Fruit fly (Drosophila melanogaster) whole organism, embryonic: ENCODE data around the gene pall.
A peak's percentile ranks its signal among the peaks of the same experiment; 100 is the strongest.

Source experiments
- ATbp ChIP-seq: fragments of 200-800 bp; sonication (Bioruptor generic); optimal IDR thresholded peaks from 2 replicates; lab custom pipeline; 2017; ENCODE audit warnings: missing biosample characterization, mild to moderate bottlenecking, missing genetic modification characterization, missing genetic modification reagents
- CG11093 ChIP-seq: fragments of 200-800 bp; sonication (Bioruptor generic); IDR thresholded peaks from 3 replicates; pipeline ENCODE4 v1.3.6; 2022; ENCODE audit warnings: missing biosample characterization, missing genetic modification characterization
- CG12071 ChIP-seq: fragments of 200-800 bp; sonication (Bioruptor generic); optimal IDR thresholded peaks from 3 replicates; lab custom pipeline; 2018; ENCODE audit warnings: missing biosample characterization, mild to moderate bottlenecking, missing genetic modification characterization
- CG13775 ChIP-seq: fragments of 200-800 bp; sonication (Bioruptor generic); optimal IDR thresholded peaks from 3 replicates; lab custom pipeline; 2017; ENCODE audit warnings: missing biosample characterization, mild to moderate bottlenecking, missing genetic modification characterization
- CG13894 ChIP-seq: fragments of 200-800 bp; sonication (Bioruptor generic); optimal IDR thresholded peaks from 3 replicates; lab custom pipeline; 2018; ENCODE audit warnings: missing biosample characterization, mild to moderate bottlenecking, missing genetic modification characterization, moderate library complexity
- CG14667 ChIP-seq: fragments of 200-800 bp; sonication (Bioruptor generic); IDR thresholded peaks from 2 replicates; pipeline ENCODE4 v1.3.6; 2022; ENCODE audit warnings: missing biosample characterization, missing genetic modification characterization
- CG16813 ChIP-seq: fragments of 200-800 bp; sonication (Bioruptor generic); IDR thresholded peaks from 3 replicates; pipeline ENCODE4 v1.3.6; 2022; ENCODE audit warnings: missing biosample characterization, missing genetic modification characterization; ENCODE audit not compliant: partially characterized antibody
- CG1832 ChIP-seq: fragments of 200-800 bp; sonication (Bioruptor generic); optimal IDR thresholded peaks from 2 replicates; lab custom pipeline; 2017; ENCODE audit warnings: missing biosample characterization, mild to moderate bottlenecking, missing genetic modification characterization, inconsistent platforms
- CG18599 ChIP-seq: fragments of 200-800 bp; sonication (Bioruptor generic); optimal IDR thresholded peaks from 3 replicates; lab custom pipeline; 2017; ENCODE audit warnings: missing biosample characterization, missing genetic modification characterization, mild to moderate bottlenecking, moderate library complexity, missing genetic modification reagents
- CG4360 ChIP-seq: fragments of 200-800 bp; sonication (Bioruptor generic); IDR thresholded peaks from 2 replicates; pipeline ENCODE4 v1.3.6; 2022; ENCODE audit warnings: missing biosample characterization, missing genetic modification characterization
- CG6791 ChIP-seq: fragments of 200-800 bp; sonication (Bioruptor generic); IDR thresholded peaks from 3 replicates; pipeline ENCODE4 v1.3.6; 2022; ENCODE audit warnings: missing biosample characterization, missing genetic modification characterization; ENCODE audit not compliant: partially characterized antibody
- CG8478 ChIP-seq: fragments of >200 bp; optimal IDR thresholded peaks from 2 replicates; lab custom pipeline; 2018
- CG9876 ChIP-seq: fragments of 200-800 bp; sonication (Bioruptor generic); optimal IDR thresholded peaks from 2 replicates; lab custom pipeline; 2016; ENCODE audit warnings: missing biosample characterization, missing genetic modification characterization
- Dad ChIP-seq: fragments of 200-800 bp; sonication (Bioruptor generic); optimal IDR thresholded peaks from 3 replicates; lab custom pipeline; 2016; ENCODE audit warnings: missing biosample characterization, missing genetic modification characterization
- Deaf1 ChIP-seq: fragments of 200-800 bp; optimal IDR thresholded peaks from 3 replicates; lab custom pipeline; 2019; ENCODE audit warnings: missing biosample characterization, mild to moderate bottlenecking, missing genetic modification characterization, moderate library complexity
- Dfd ChIP-seq, 2 experiments: fragments of >200 bp; optimal IDR thresholded peaks; 2 replicates each; lab custom pipeline; 2017; ENCODE audit warnings: missing biosample characterization in 2 of 2, missing genetic modification characterization in 2 of 2
- E2f1 ChIP-seq: fragments of 200-800 bp; sonication (Bioruptor generic); IDR thresholded peaks from 2 replicates; pipeline ENCODE4 v1.3.6; 2022; ENCODE audit warnings: missing biosample characterization, missing genetic modification characterization
- Ets65A ChIP-seq: fragments of 200-800 bp; sonication (Bioruptor generic); peaks from one replicate; lab custom pipeline; 2016; ENCODE audit warnings: missing biosample characterization, missing genetic modification characterization
- GATAe ChIP-seq: fragments of 200-800 bp; sonication (Bioruptor generic); conservative IDR thresholded peaks from 2 replicates; pipeline ENCODE4 v1.3.6; 2022; ENCODE audit warnings: missing biosample characterization, missing genetic modification characterization
- Kr ChIP-seq: fragments of 200-800 bp; sonication (Bioruptor generic); optimal IDR thresholded peaks from 2 replicates; lab custom pipeline; 2017; ENCODE audit warnings: missing biosample characterization, mild to moderate bottlenecking, missing genetic modification characterization
- MBD-R2 ChIP-seq: fragments of 200-800 bp; sonication (Bioruptor generic); IDR thresholded peaks from 2 replicates; pipeline ENCODE4 v1.3.6; 2022; ENCODE audit warnings: missing biosample characterization, missing genetic modification characterization
- Med ChIP-seq: fragments of 200-800 bp; sonication (Bioruptor generic); peaks from one replicate; lab custom pipeline; 2016; ENCODE audit warnings: missing biosample characterization, missing genetic modification characterization, mild to moderate bottlenecking, inconsistent platforms, moderate library complexity
- Mrtf ChIP-seq: fragments of 200-800 bp; sonication (Bioruptor generic); IDR thresholded peaks from 3 replicates; pipeline ENCODE4 v1.3.6; 2022; ENCODE audit warnings: missing biosample characterization, missing genetic modification characterization
- NfI ChIP-seq: fragments of 200-800 bp; sonication (Bioruptor generic); optimal IDR thresholded peaks from 3 replicates; lab custom pipeline; 2018; ENCODE audit warnings: missing biosample characterization, mild to moderate bottlenecking, missing genetic modification characterization, moderate library complexity
- Opbp ChIP-seq: fragments of 200-800 bp; sonication (Bioruptor generic); IDR thresholded peaks from 3 replicates; pipeline ENCODE4 v1.3.6; 2022; ENCODE audit warnings: missing biosample characterization, missing genetic modification characterization; ENCODE audit not compliant: partially characterized antibody
- Poxn ChIP-seq: fragments of 200-800 bp; sonication (Bioruptor generic); IDR thresholded peaks from 2 replicates; pipeline ENCODE4 v1.3.6; 2022; ENCODE audit warnings: missing biosample characterization, missing genetic modification characterization
- Sry-β ChIP-seq: fragments of 200-800 bp; sonication (Bioruptor generic); optimal IDR thresholded peaks from 2 replicates; lab custom pipeline; 2018; ENCODE audit warnings: missing biosample characterization, mild to moderate bottlenecking, missing genetic modification characterization, moderate library complexity
- Sry-δ ChIP-seq: fragments of 200-800 bp; sonication (Bioruptor generic); optimal IDR thresholded peaks from 2 replicates; lab custom pipeline; 2016; ENCODE audit warnings: missing biosample characterization, missing genetic modification characterization
- Trl ChIP-seq, 3 experiments: fragments of >200 bp in 2 of 3; fragments of 200-800 bp in 1 of 3; sonication (Bioruptor generic) in 1 of 3; optimal IDR thresholded peaks; 2 replicates in 1 of 3; 3 replicates in 2 of 3; lab custom pipeline; 2016 to 2017; ENCODE audit warnings: missing biosample characterization in 1 of 3, missing genetic modification characterization in 1 of 3
- ab ChIP-seq: fragments of 200-800 bp; sonication (Bioruptor generic); optimal IDR thresholded peaks from 2 replicates; lab custom pipeline; 2016; ENCODE audit warnings: missing biosample characterization, missing genetic modification characterization
- abd-A ChIP-seq: fragments of 200-800 bp; sonication (Bioruptor generic); optimal IDR thresholded peaks from 3 replicates; lab custom pipeline; 2019; ENCODE audit warnings: missing biosample characterization, mild to moderate bottlenecking, missing genetic modification characterization, moderate library complexity
- cas ChIP-seq: fragments of 200-800 bp; sonication (Bioruptor generic); IDR thresholded peaks from 2 replicates; pipeline ENCODE4 v1.3.6; 2022; ENCODE audit warnings: missing biosample characterization, missing genetic modification characterization
- cg ChIP-seq: fragments of 200-800 bp; sonication (Bioruptor generic); optimal IDR thresholded peaks from 3 replicates; lab custom pipeline; 2019; ENCODE audit warnings: missing biosample characterization, mild to moderate bottlenecking, missing genetic modification characterization, moderate library complexity
- chinmo ChIP-seq: fragments of 200-800 bp; sonication (Bioruptor generic); IDR thresholded peaks from 4 replicates; pipeline ENCODE4 v1.3.6; 2022; ENCODE audit warnings: missing biosample characterization, missing genetic modification characterization; ENCODE audit not compliant: partially characterized antibody
- corto ChIP-seq: fragments of 200-800 bp; sonication (Bioruptor generic); optimal IDR thresholded peaks from 2 replicates; lab custom pipeline; 2016; ENCODE audit warnings: missing biosample characterization, mild to moderate bottlenecking, missing genetic modification characterization, moderate library complexity
- dan ChIP-seq: fragments of 200-800 bp; sonication (Bioruptor generic); IDR thresholded peaks from 2 replicates; pipeline ENCODE4 v1.3.6; 2022; ENCODE audit warnings: missing biosample characterization, missing genetic modification characterization
- h ChIP-seq: fragments of >200 bp; optimal IDR thresholded peaks from 2 replicates; lab custom pipeline; 2017
- hkb ChIP-seq, 2 experiments: fragments of 200-800 bp in 1 of 2; fragments of >200 bp in 1 of 2; sonication (Bioruptor generic) in 1 of 2; IDR thresholded peaks in 1 of 2; optimal IDR thresholded peaks in 1 of 2; 2 replicates each; pipeline versions ENCODE4 v1.3.6 to Lab custom; 2017 to 2022; ENCODE audit warnings: missing biosample characterization in 1 of 2, missing genetic modification characterization in 1 of 2
- lbe ChIP-seq: fragments of 200-800 bp; sonication (Bioruptor generic); optimal IDR thresholded peaks from 2 replicates; lab custom pipeline; 2016; ENCODE audit warnings: missing biosample characterization, mild to moderate bottlenecking, missing genetic modification characterization
- ro ChIP-seq: fragments of 200-800 bp; sonication (Bioruptor generic); IDR thresholded peaks from 2 replicates; pipeline ENCODE4 v1.3.6; 2022; ENCODE audit warnings: missing biosample characterization, missing genetic modification characterization
- tap ChIP-seq: fragments of 200-800 bp; optimal IDR thresholded peaks from 3 replicates; lab custom pipeline; 2019; ENCODE audit warnings: missing biosample characterization, mild to moderate bottlenecking, missing genetic modification characterization, moderate library complexity
- tio ChIP-seq: fragments of 200-800 bp; sonication (Bioruptor generic); optimal IDR thresholded peaks from 2 replicates; lab custom pipeline; 2017; ENCODE audit warnings: missing biosample characterization, missing genetic modification characterization, inconsistent platforms
- tx ChIP-seq: fragments of 200-800 bp; sonication (Bioruptor generic); optimal IDR thresholded peaks from 2 replicates; lab custom pipeline; 2016; ENCODE audit warnings: missing biosample characterization, missing genetic modification characterization

Gene pall

dm6 chr3L:9476829-9477228 lies 10.8 kb downstream of the pall start, which contains the start of the genes Uch-L5 and Jarid2 (continued):
- TF ChIP-seq NfI (GFP tag; lab: Kevin White, UChicago), result peak; percentile 60
- no peak for TF ChIP-seq tio
- TF ChIP-seq CG6791 (GFP tag; lab: Robert Waterston, UW), result peak; percentile 38; the same call in 1 of the 3 replicates
- no peak for TF ChIP-seq hkb (optimal IDR thresholded peaks at IDR 0.05; lab: Kevin White, UChicago)
- TF ChIP-seq hkb (GFP tag; IDR thresholded peaks at IDR 0.05; lab: Robert Waterston, UW), result no peak
- TF ChIP-seq CG1832 (GFP tag; lab: Kevin White, UChicago), result no peak
- no peak for TF ChIP-seq cas (GFP tag; lab: Robert Waterston, UW)
- TF ChIP-seq ro, result no peak
- TF ChIP-seq CG13894, result no peak
- TF ChIP-seq Sry-β (GFP tag; lab: Kevin White, UChicago), result peak; percentile 31
- TF ChIP-seq Sry-δ (GFP tag; lab: Kevin White, UChicago), result peak; percentile 62
- peak; percentile 9 for TF ChIP-seq CG9876 (GFP tag; lab: Kevin White, UChicago)
- TF ChIP-seq tx (GFP tag; lab: Kevin White, UChicago), result peak; percentile 8
- no peak; the same call in 2 of the 3 replicates for TF ChIP-seq CG16813 (GFP tag; lab: Robert Waterston, UW)
- no peak for TF ChIP-seq CG12071 (GFP tag; lab: Kevin White, UChicago)
- TF ChIP-seq Mrtf (GFP tag; lab: Robert Waterston, UW), result no peak
- TF ChIP-seq E2f1 (GFP tag; lab: Robert Waterston, UW), result no peak
- TF ChIP-seq Dad (GFP tag; lab: Kevin White, UChicago), result peak; percentile 51
- TF ChIP-seq ab (GFP tag; lab: Kevin White, UChicago), result no peak
- TF ChIP-seq CG18599 (GFP tag; lab: Kevin White, UChicago), result no peak
- no peak for TF ChIP-seq Trl (optimal IDR thresholded peaks at IDR 0.05; lab: Kevin White, UChicago)
- peak; percentile 66 for TF ChIP-seq Trl (GFP tag; optimal IDR thresholded peaks at IDR 0.05; lab: Kevin White, UChicago)
- no peak for TF ChIP-seq CG14667 (GFP tag; lab: Robert Waterston, UW)
- no peak for TF ChIP-seq GATAe
- TF ChIP-seq CG13775 (GFP tag; lab: Kevin White, UChicago), result no peak
- TF ChIP-seq ATbp (GFP tag; lab: Kevin White, UChicago), result no peak

dm6 chr3L:9471151-9471903 lies 16.3 kb downstream of the pall start:
- no peak for TF ChIP-seq h
- peak; percentile 53 for TF ChIP-seq Med
- TF ChIP-seq CG13775 (GFP tag; lab: Kevin White, UChicago), result peak; percentile 83
- no peak for TF ChIP-seq lbe (GFP tag; lab: Kevin White, UChicago)
- peak; percentile 66 for TF ChIP-seq CG8478 (lab: Kevin White, UChicago)
- no peak for TF ChIP-seq CG6791 (GFP tag; lab: Robert Waterston, UW)
- TF ChIP-seq CG11093, result no peak
- peak in 1 of 2 experiments; percentile 90 for TF ChIP-seq Dfd (GFP tag; optimal IDR thresholded peaks at IDR 0.05; lab: Kevin White, UChicago)
- peak; percentile 93 for TF ChIP-seq Ets65A (GFP tag; lab: Kevin White, UChicago)
- no peak for TF ChIP-seq corto (GFP tag; lab: Kevin White, UChicago)
- TF ChIP-seq CG4360 (GFP tag; lab: Robert Waterston, UW), result peak; percentile 25; the same call in 1 of the 2 replicates

- TF ChIP-seq CG13894 (peak; percentile 19), Kr (GFP tag; lab: Kevin White, UChicago) (peak; percentile 32), dan (GFP tag; lab: Robert Waterston, UW) (no peak), chinmo (GFP tag; lab: Robert Waterston, UW) (0 out of 4 replicates have a peak, but pooled peaks have one; percentile 38), Poxn (GFP tag; lab: Robert Waterston, UW) (no peak), abd-A (tag; lab: Kevin White, UChicago) (peak; percentile 83), MBD-R2 (GFP tag; lab: Robert Waterston, UW) (no peak), cg (GFP tag; lab: Kevin White, UChicago) (peak; percentile 59), Deaf1 (peak; percentile 19), Opbp (GFP tag; lab: Robert Waterston, UW) (no peak), tap (no peak)
These were observed 18.5 kb downstream of the pall start for dm6 chr3L:9469079-9469478.
